Fruit fly (Drosophila melanogaster): ENCODE data around the gene Lectin-galC1.

Gene Lectin-galC1

dm6 chr2L:19439598-19440230 lies 22.5 kb downstream of the Lectin-galC1 start (continued):
- TF ChIP-seq maf-S (GFP tag; optimal IDR thresholded peaks at IDR 0.05) (peak; percentile 89), Fer2 (tag; optimal IDR thresholded peaks at IDR 0.05) (no peak), corto (GFP tag; optimal IDR thresholded peaks at IDR 0.05) (no peak), Taf1 (GFP tag; IDR thresholded peaks at IDR 0.05) (peak; percentile 30; the same call in 1 of the 2 replicates), CG7987 (GFP tag; optimal IDR thresholded peaks at IDR 0.05) (peak; percentile 59), CG33213 (GFP tag; optimal IDR thresholded peaks at IDR 0.05) (peak; percentile 50), CG6813 (GFP tag; optimal IDR thresholded peaks at IDR 0.05) (peak; percentile 33), btn (GFP tag; optimal IDR thresholded peaks at IDR 0.05) (peak; percentile 52), CG3838 (GFP tag; optimal IDR thresholded peaks at IDR 0.05) (no peak), trem (tag; optimal IDR thresholded peaks at IDR 0.05) (peak; percentile 65), TFAM (GFP tag; optimal IDR thresholded peaks at IDR 0.05) (no peak), fd64A (GFP tag; optimal IDR thresholded peaks at IDR 0.05) (peak; percentile 14), CG18011 (GFP tag; optimal IDR thresholded peaks at IDR 0.05) (peak; percentile 94), CG6654 (GFP tag; optimal IDR thresholded peaks at IDR 0.05) (peak; percentile 36), HLH4C (GFP tag; IDR thresholded peaks at IDR 0.05; ENCODE audit: partially characterized antibody) (no peak), CG18599 (GFP tag; optimal IDR thresholded peaks at IDR 0.05) (peak; percentile 77), Med (GFP tag) (peak; percentile 95), zfh2 (GFP tag; optimal IDR thresholded peaks at IDR 0.05) (peak; percentile 40), CG14710 (tag; optimal IDR thresholded peaks at IDR 0.05) (peak; percentile 14), tgo (GFP tag; IDR thresholded peaks at IDR 0.05) (peak; percentile 74), CG7745 (tag; optimal IDR thresholded peaks at IDR 0.05) (no peak), Awh (GFP tag; IDR thresholded peaks at IDR 0.05) (peak; percentile 88), Xrp1 (GFP tag; IDR thresholded peaks at IDR 0.05) (peak; percentile 80), NfI (GFP tag; optimal IDR thresholded peaks at IDR 0.05) (peak; percentile 71), Jarid2 (GFP tag; optimal IDR thresholded peaks at IDR 0.05) (peak; percentile 26), CG13123 (GFP tag; optimal IDR thresholded peaks at IDR 0.05) (peak; percentile 67), CG1602 (GFP tag; optimal IDR thresholded peaks at IDR 0.05) (peak; percentile 83), MESR4 (GFP tag; optimal IDR thresholded peaks at IDR 0.05) (no peak), Bdp1 (GFP tag; optimal IDR thresholded peaks at IDR 0.05) (peak; percentile 62), nau (GFP tag; optimal IDR thresholded peaks at IDR 0.05) (peak; percentile 57), al (GFP tag; IDR thresholded peaks at IDR 0.05) (peak; percentile 62), psq (GFP tag; optimal IDR thresholded peaks at IDR 0.05) (peak; percentile 31), CG17802 (tag; optimal IDR thresholded peaks at IDR 0.05) (peak; percentile 6), CG4854 (GFP tag; optimal IDR thresholded peaks at IDR 0.05) (peak; percentile 27), yki (optimal IDR thresholded peaks at IDR 0.05) (no peak), CG4404 (GFP tag; IDR thresholded peaks at IDR 0.05) (peak; percentile 53; the same call in 1 of the 2 replicates), CoRest (tag; optimal IDR thresholded peaks at IDR 0.05) (peak; percentile 93), stwl (tag; optimal IDR thresholded peaks at IDR 0.05) (no peak), Spps (tag; optimal IDR thresholded peaks at IDR 0.05) (no peak), CG10565 (GFP tag; optimal IDR thresholded peaks at IDR 0.05) (no peak), CTCF (GFP tag; optimal IDR thresholded peaks at IDR 0.05) (peak; percentile 5), danr (GFP tag; IDR thresholded peaks at IDR 0.05) (0 out of 2 replicates have a peak, but pooled peaks have one; percentile 36), CG6689 (GFP tag; IDR thresholded peaks at IDR 0.05) (peak; percentile 74), jigr1 (GFP tag; IDR thresholded peaks at IDR 0.05) (0 out of 3 replicates have a peak, but pooled peaks have one; percentile 52), H2.0 (GFP tag; IDR thresholded peaks at IDR 0.05) (peak; percentile 91), Rx (GFP tag; IDR thresholded peaks at IDR 0.05) (peak; percentile 54; the same call in 1 of the 2 replicates), CG43689 (GFP tag; IDR thresholded peaks at IDR 0.05) (peak; percentile 81), CG18262 (tag; optimal IDR thresholded peaks at IDR 0.05) (peak; percentile 70), CG4820 (GFP tag; optimal IDR thresholded peaks at IDR 0.05) (peak; percentile 58), ham (GFP tag; IDR thresholded peaks at IDR 0.05) (no peak), abd-A (tag; optimal IDR thresholded peaks at IDR 0.05) (no peak)

Data from whole organism, embryonic.